Worm (Caenorhabditis elegans) whole organism, L4 larva: ENCODE measurements around the gene C08A9.3.
A peak's percentile ranks its signal among the peaks of the same experiment; 100 is the strongest.

Experiments
- D1046.2 ChIP-seq: fragments of 200-800 bp; sonication (Bioruptor generic); IDR thresholded peaks from 2 replicates; pipeline ENCODE4 v1.3.6; 2022; ENCODE audit warnings: missing genetic modification characterization, missing compliant biosample characterization
- F26F4.8 ChIP-seq: fragments of 200-800 bp; sonication (Bioruptor generic); conservative IDR thresholded peaks from 2 replicates; pipeline ENCODE4 v1.3.6; 2022; ENCODE audit warnings: missing genetic modification characterization, missing compliant biosample characterization
- T20F7.1 ChIP-seq: fragments of 200-800 bp; sonication (Bioruptor generic); optimal IDR thresholded peaks from 2 replicates; lab custom pipeline; 2018; ENCODE audit warnings: mild to moderate bottlenecking, missing genetic modification characterization, missing compliant biosample characterization
- T26A8.4 ChIP-seq: fragments of 200-800 bp; sonication (Bioruptor generic); IDR thresholded peaks from 2 replicates; pipeline ENCODE4 v1.3.6; 2022; ENCODE audit warnings: missing genetic modification characterization, missing compliant biosample characterization
- Y105C5A.15 ChIP-seq: fragments of 200-800 bp; sonication (Bioruptor generic); IDR thresholded peaks from 2 replicates; pipeline ENCODE4 v1.3.6; 2022; ENCODE audit warnings: missing genetic modification characterization, missing compliant biosample characterization
- ZK337.2 ChIP-seq: fragments of 200-800 bp; sonication (Bioruptor generic); IDR thresholded peaks from 2 replicates; pipeline ENCODE4 v1.3.6; 2022; ENCODE audit warnings: missing genetic modification reagents, missing genetic modification characterization, missing compliant biosample characterization
- aha-1 ChIP-seq: fragments of 150-350 bp; peaks from one replicate; lab custom pipeline; 2014; ENCODE audit warnings: missing biosample characterization, missing genetic modification characterization
- aly-2 ChIP-seq: sonication (generic microtip); optimal IDR thresholded peaks from 2 replicates; lab custom pipeline; 2018; ENCODE audit warnings: missing biosample characterization, missing genetic modification characterization
- arid-1 ChIP-seq: fragments of 200-800 bp; sonication (Bioruptor generic); conservative IDR thresholded peaks from 2 replicates; pipeline ENCODE4 v1.3.6; 2022; ENCODE audit warnings: missing genetic modification reagents, missing genetic modification characterization, missing compliant biosample characterization
- attf-4 ChIP-seq: sonication (generic microtip); optimal IDR thresholded peaks from 3 replicates; lab custom pipeline; 2017; ENCODE audit warnings: missing biosample characterization, missing genetic modification characterization
- ceh-32 ChIP-seq: sonication (generic microtip); optimal IDR thresholded peaks from 2 replicates; lab custom pipeline; 2016; ENCODE audit warnings: mild to moderate bottlenecking, missing genetic modification characterization, missing compliant biosample characterization; ENCODE audit not compliant: poor library complexity
- cey-2 ChIP-seq: sonication (generic microtip); optimal IDR thresholded peaks from 3 replicates; lab custom pipeline; 2017; ENCODE audit warnings: missing genetic modification characterization, mild to moderate bottlenecking, missing compliant biosample characterization, antibody characterized with exemption, borderline replicate concordance; ENCODE audit not compliant: insufficient read depth
- ctbp-1 ChIP-seq: fragments of 200-800 bp; sonication (Bioruptor generic); IDR thresholded peaks from 2 replicates; pipeline ENCODE4 v1.3.6; 2022; ENCODE audit warnings: missing genetic modification reagents, missing genetic modification characterization, missing compliant biosample characterization
- daf-16 ChIP-seq, 3 experiments: sonication (generic microtip); optimal IDR thresholded peaks; 2 replicates each; lab custom pipeline; 2016 to 2017; ENCODE audit warnings: missing genetic modification characterization in 3 of 3, missing genetic modification reagents in 3 of 3, mild to moderate bottlenecking in 2 of 3, missing compliant biosample characterization in 2 of 3, missing biosample characterization in 1 of 3, moderate library complexity in 1 of 3
- daf-19 ChIP-seq: fragments of 200-800 bp; sonication (Bioruptor generic); conservative IDR thresholded peaks from 2 replicates; pipeline ENCODE4 v1.3.6; 2022; ENCODE audit warnings: missing genetic modification characterization, missing compliant biosample characterization
- dpl-1 ChIP-seq: fragments of 150-350 bp; optimal IDR thresholded peaks from 2 replicates; lab custom pipeline; 2014; ENCODE audit warnings: missing biosample characterization, missing genetic modification reagents, missing genetic modification characterization
- dve-1 ChIP-seq: sonication (generic microtip); optimal IDR thresholded peaks from 2 replicates; lab custom pipeline; 2017; ENCODE audit warnings: antibody characterized with exemption, mild to moderate bottlenecking, missing genetic modification characterization, missing compliant biosample characterization; ENCODE audit not compliant: insufficient read depth
- gei-8 ChIP-seq: fragments of 200-800 bp; sonication (Bioruptor generic); optimal IDR thresholded peaks from 2 replicates; lab custom pipeline; 2018; ENCODE audit warnings: mild to moderate bottlenecking, missing genetic modification characterization, missing compliant biosample characterization
- hlh-30 ChIP-seq: sonication (generic microtip); optimal IDR thresholded peaks from 2 replicates; lab custom pipeline; 2017; ENCODE audit warnings: antibody characterized with exemption, mild to moderate bottlenecking, missing genetic modification characterization, missing compliant biosample characterization; ENCODE audit not compliant: insufficient read depth
- hmg-1.1 ChIP-seq: fragments of 200-800 bp; sonication (Bioruptor generic); IDR thresholded peaks from 2 replicates; pipeline ENCODE4 v1.3.6; 2022; ENCODE audit warnings: missing genetic modification reagents, missing genetic modification characterization, missing compliant biosample characterization
- lim-7 ChIP-seq: fragments of 200-800 bp; sonication (Bioruptor generic); IDR thresholded peaks from 2 replicates; pipeline ENCODE4 v1.3.6; 2022; ENCODE audit warnings: missing genetic modification characterization, missing compliant biosample characterization
- lin-1 ChIP-seq: fragments of 200-800 bp; sonication (Bioruptor generic); IDR thresholded peaks from 2 replicates; pipeline ENCODE4 v1.3.6; 2022; ENCODE audit warnings: missing genetic modification reagents, missing genetic modification characterization, missing compliant biosample characterization
- lir-3 ChIP-seq: sonication (generic microtip); optimal IDR thresholded peaks from 2 replicates; lab custom pipeline; 2016; ENCODE audit warnings: mild to moderate bottlenecking, missing genetic modification characterization, missing compliant biosample characterization
- nhr-111 ChIP-seq: fragments of 200-800 bp; sonication (Bioruptor generic); optimal IDR thresholded peaks from 2 replicates; lab custom pipeline; 2018; ENCODE audit warnings: mild to moderate bottlenecking, missing genetic modification characterization, missing compliant biosample characterization
- nhr-237 ChIP-seq: sonication (generic microtip); optimal IDR thresholded peaks from 2 replicates; lab custom pipeline; 2017; ENCODE audit warnings: missing biosample characterization, missing genetic modification characterization
- pha-4 ChIP-seq, 2 experiments: fragments of 150-350 bp in 1 of 2; fragments of 200-800 bp in 1 of 2; sonication (Bioruptor generic) in 1 of 2; IDR thresholded peaks in 1 of 2; optimal IDR thresholded peaks in 1 of 2; 2 replicates each; pipeline versions ENCODE4 v1.3.6 to Lab custom; 2014 to 2022; ENCODE audit warnings: missing genetic modification characterization in 2 of 2, missing genetic modification reagents in 2 of 2, missing biosample characterization in 1 of 2, missing compliant biosample characterization in 1 of 2
- pqm-1 ChIP-seq: sonication (generic microtip); optimal IDR thresholded peaks from 2 replicates; lab custom pipeline; 2017; ENCODE audit warnings: missing biosample characterization, missing genetic modification characterization
- saeg-2 ChIP-seq: fragments of 200-800 bp; sonication (Bioruptor generic); IDR thresholded peaks from 2 replicates; pipeline ENCODE4 v1.3.6; 2022; ENCODE audit warnings: missing genetic modification reagents, missing genetic modification characterization, missing compliant biosample characterization
- snpc-1.2 ChIP-seq: fragments of 200-800 bp; sonication (Bioruptor generic); IDR thresholded peaks from 2 replicates; pipeline ENCODE4 v1.3.6; 2022; ENCODE audit warnings: missing genetic modification reagents, missing genetic modification characterization, missing compliant biosample characterization
- unc-130 ChIP-seq: sonication (generic microtip); optimal IDR thresholded peaks from 2 replicates; lab custom pipeline; 2016; ENCODE audit warnings: missing genetic modification reagents, missing genetic modification characterization, missing compliant biosample characterization
- unc-39 ChIP-seq: sonication (generic microtip); optimal IDR thresholded peaks from 2 replicates; lab custom pipeline; 2017; ENCODE audit warnings: missing biosample characterization, missing genetic modification characterization
- ztf-11 ChIP-seq: fragments of 150-350 bp; optimal IDR thresholded peaks from 2 replicates; lab custom pipeline; 2014; ENCODE audit warnings: missing biosample characterization, missing genetic modification characterization
- ztf-7 ChIP-seq: fragments of 150-350 bp; optimal IDR thresholded peaks from 2 replicates; lab custom pipeline; 2014; ENCODE audit warnings: missing biosample characterization, missing genetic modification characterization

The C08A9.3 gene

DNA sequence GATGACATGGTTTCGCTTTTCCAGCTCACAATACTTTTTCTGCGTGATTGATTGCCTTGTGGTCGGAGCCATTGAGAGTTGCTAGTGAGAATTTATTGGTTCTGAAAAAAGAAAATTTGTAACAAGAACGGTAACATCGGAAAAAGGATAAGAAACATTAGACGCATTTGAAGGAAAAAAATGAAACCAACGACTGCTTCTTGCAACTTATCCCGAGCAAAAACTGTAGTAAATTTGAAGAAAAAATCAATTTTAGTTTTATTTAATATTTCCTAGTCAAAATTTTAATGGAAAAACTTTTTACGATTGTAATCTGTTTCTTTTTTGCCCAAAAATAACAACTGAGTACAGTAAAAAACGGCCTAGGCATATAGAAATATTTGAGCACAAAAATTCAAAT lies 14.6 kb upstream of the C08A9.3 start, which contains the start of gene lido-4:
lido-4 (minus strand) TSS at position 101 of the 400 bp plus-strand sequence.
- TF ChIP-seq attf-4 (tag; lab: Kevin White, UChicago) (no peak), ztf-11 (tag; lab: Kevin White, UChicago) (no peak), ctbp-1 (GFP tag; lab: Robert Waterston, UW) (no peak), unc-39 (no peak), T26A8.4 (GFP tag; lab: Robert Waterston, UW) (no peak), daf-19 (GFP tag; lab: Robert Waterston, UW) (no peak), nhr-237 (tag; lab: Kevin White, UChicago) (no peak), aly-2 (no peak), ztf-7 (tag; lab: Kevin White, UChicago) (no peak), daf-16 (GFP tag; optimal IDR thresholded peaks at IDR 0.05; lab: Kevin White, UChicago) (no peak), daf-16 (tag; optimal IDR thresholded peaks at IDR 0.05; lab: Kevin White, UChicago) (no peak), T20F7.1 (no peak), lir-3 (no peak), lim-7 (GFP tag; lab: Robert Waterston, UW) (no peak), dve-1 (no peak), dpl-1 (no peak), ceh-32 (tag; lab: Kevin White, UChicago) (no peak), pqm-1 (tag; lab: Kevin White, UChicago) (no peak), snpc-1.2 (no peak), pha-4 (GFP tag; IDR thresholded peaks at IDR 0.05; lab: Robert Waterston, UW) (no peak), pha-4 (tag; optimal IDR thresholded peaks at IDR 0.05; lab: Kevin White, UChicago) (no peak)

ce11 chrX:17100656-17101055 lies 7.6 kb upstream of the C08A9.3 start, which contains the start of gene lido-2:
lido-2 (minus strand) TSS chrX:17100756.
- TF ChIP-seq gei-8 (GFP tag; lab: Kevin White, UChicago): no peak
- no peak for TF ChIP-seq lir-3
- TF ChIP-seq nhr-237 (tag; lab: Kevin White, UChicago): no peak

DNA sequence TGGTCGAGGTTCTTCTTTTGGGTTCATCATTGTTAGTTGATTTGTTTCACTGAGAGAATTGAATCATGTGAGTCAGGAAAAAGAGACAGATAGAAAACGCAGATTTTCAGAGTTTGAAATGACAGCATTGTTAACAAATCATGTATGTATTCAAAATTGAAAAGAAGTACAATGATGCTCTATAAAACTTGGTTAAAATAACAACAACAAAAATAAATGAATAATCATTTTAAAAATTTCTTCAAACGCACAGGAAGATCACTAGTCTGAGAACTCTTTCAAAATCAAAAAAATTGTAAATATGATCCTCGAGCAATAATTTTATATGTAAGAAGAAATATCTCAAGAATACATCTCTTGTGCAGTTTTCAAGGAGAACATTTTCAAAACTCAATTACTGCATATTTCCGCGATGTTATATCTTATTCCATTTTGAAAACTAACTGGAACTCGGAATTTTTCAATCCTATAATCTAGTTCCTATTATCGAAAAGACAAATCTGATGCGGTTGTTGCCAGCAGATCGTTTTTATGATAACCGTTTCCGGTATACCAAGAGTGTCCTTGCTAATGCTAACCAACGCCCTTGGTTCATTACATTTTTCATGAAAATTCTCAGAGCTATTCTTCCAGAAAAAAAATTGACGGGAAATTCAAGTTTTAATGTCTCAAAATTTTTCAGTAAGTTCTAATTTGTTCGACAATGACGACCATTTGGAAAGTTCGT lies 3.6 kb upstream of the C08A9.3 start, which contains the start of gene lido-1:
lido-1 (minus strand) TSS at position 51 of the 727 bp plus-strand sequence.
- TF ChIP-seq cey-2: no peak
- TF ChIP-seq pqm-1 (tag; lab: Kevin White, UChicago): no peak
- TF ChIP-seq saeg-2 (GFP tag; lab: Robert Waterston, UW): no peak
- TF ChIP-seq nhr-111: no peak
- no peak for TF ChIP-seq snpc-1.2
- no peak for TF ChIP-seq unc-130 (GFP tag; lab: Kevin White, UChicago)
- TF ChIP-seq T26A8.4 (GFP tag; lab: Robert Waterston, UW): no peak
- TF ChIP-seq hlh-30 (tag; lab: Kevin White, UChicago): no peak
- no peak for TF ChIP-seq D1046.2
- no peak for TF ChIP-seq aly-2

ce11 chrX:17092416-17092815 lies 683 bp downstream of the C08A9.3 start, which contains the start of gene sod-3:
sod-3 (plus strand) TSS chrX:17092753.
- TF ChIP-seq daf-16 (GFP tag; optimal IDR thresholded peaks at IDR 0.05; lab: Kevin White, UChicago): no peak
- peak; percentile 82 for TF ChIP-seq daf-16 (tag; optimal IDR thresholded peaks at IDR 0.05; lab: Kevin White, UChicago)
- no peak for TF ChIP-seq hmg-1.1 (GFP tag; lab: Robert Waterston, UW)

ce11 chrX:17080635-17081376 lies 12.3 kb downstream of the C08A9.3 start, which contains the start of the genes irld-23 and C08A9.10:
irld-23 (minus strand) TSS chrX:17080685.
C08A9.10 (plus strand) TSS chrX:17081179.
- no peak for TF ChIP-seq F26F4.8
- no peak for TF ChIP-seq ZK337.2 (GFP tag; lab: Robert Waterston, UW)
- peak; percentile 95 for TF ChIP-seq aha-1 (tag; lab: Kevin White, UChicago)
- no peak for TF ChIP-seq arid-1 (GFP tag; lab: Robert Waterston, UW)
- TF ChIP-seq lin-1 (GFP tag; lab: Robert Waterston, UW): no peak
- TF ChIP-seq Y105C5A.15 (GFP tag; lab: Robert Waterston, UW): no peak
- TF ChIP-seq, all 104 proteins: peak for 1
